Worm (Caenorhabditis elegans): ENCODE measurements around the gene F46H5.11.

Gene F46H5.11

ce11 chrX:7318639-7319038, 46.8 kb upstream of the F46H5.11 start, which contains the start of gene spp-4:
TSS of gene spp-4 (minus strand) at chrX:7318756.
- TF ChIP-seq ztf-28 (GFP tag; IDR thresholded peaks at IDR 0.05) (no peak), snpc-1.1 (tag; optimal IDR thresholded peaks at IDR 0.05; ENCODE audit: insufficient read depth) (no peak), ekl-4 (GFP tag; IDR thresholded peaks at IDR 0.05) (no peak), K12H6.12 (tag; optimal IDR thresholded peaks at IDR 0.05) (no peak), rcor-1 (GFP tag; IDR thresholded peaks at IDR 0.05) (no peak), lin-26 (GFP tag; IDR thresholded peaks at IDR 0.05) (no peak), hlh-26 (GFP tag; conservative IDR thresholded peaks at IDR 0.05) (no peak), repo-1 (tag; optimal IDR thresholded peaks at IDR 0.05) (no peak), Y67H2A.10 (GFP tag; conservative IDR thresholded peaks at IDR 0.05) (no peak), ztf-25 (GFP tag; IDR thresholded peaks at IDR 0.05) (no peak), F49E8.2 (tag; optimal IDR thresholded peaks at IDR 0.05; ENCODE audit: insufficient read depth) (no peak), lin-40 (tag; optimal IDR thresholded peaks at IDR 0.05) (no peak)

- TF ChIP-seq Y53G8AR.9 (GFP tag; conservative IDR thresholded peaks at IDR 0.05), result peak; percentile 79
- TF ChIP-seq cebp-2 (GFP tag; IDR thresholded peaks at IDR 0.05), result 0 out of 2 replicates have a peak, but pooled peaks have one; percentile 24
- peak; percentile 74 for TF ChIP-seq nhr-80 (tag; optimal IDR thresholded peaks at IDR 0.05)
- no peak for TF ChIP-seq nhr-120 (GFP tag; IDR thresholded peaks at IDR 0.05)
- TF ChIP-seq egl-44 (GFP tag; IDR thresholded peaks at IDR 0.05), result 0 out of 2 replicates have a peak, but pooled peaks have one; percentile 21
- TF ChIP-seq Y56A3A.18 (GFP tag; IDR thresholded peaks at IDR 0.05), result no peak
- no peak for TF ChIP-seq madf-6 (GFP tag; IDR thresholded peaks at IDR 0.05)
- TF ChIP-seq cebp-1 (GFP tag; IDR thresholded peaks at IDR 0.05), result no peak
- TF ChIP-seq cebp-1 (tag; optimal IDR thresholded peaks at IDR 0.05), result peak; percentile 24
- TF ChIP-seq F52B5.7 (tag; optimal IDR thresholded peaks at IDR 0.05), result no peak
- no peak for TF ChIP-seq ceh-27 (GFP tag; optimal IDR thresholded peaks at IDR 0.05)
- no peak for TF ChIP-seq tbp1 (GFP tag; optimal IDR thresholded peaks at IDR 0.05)
- no peak for TF ChIP-seq snpc-4 (GFP tag; optimal IDR thresholded peaks at IDR 0.05)
- TF ChIP-seq snpc-4 (tag; optimal IDR thresholded peaks at IDR 0.05), result no peak
- no peak for TF ChIP-seq F37B4.10 (GFP tag; IDR thresholded peaks at IDR 0.05)
- peak; percentile 80 for TF ChIP-seq nfyb-1 (GFP tag; IDR thresholded peaks at IDR 0.05)
- TF ChIP-seq B0336.3 (GFP tag; IDR thresholded peaks at IDR 0.05), result peak; percentile 35; the same call in 1 of the 2 replicates
- TF ChIP-seq atf-7 (tag; optimal IDR thresholded peaks at IDR 0.05), result peak; percentile 49
- no peak for TF ChIP-seq ceh-40 (GFP tag; IDR thresholded peaks at IDR 0.05)
- TF ChIP-seq mcd-1 (GFP tag; IDR thresholded peaks at IDR 0.05), result 0 out of 2 replicates have a peak, but pooled peaks have one; percentile 16
- 0 out of 2 replicates have a peak, but pooled peaks have one; percentile 6 for TF ChIP-seq hmg-1.2 (GFP tag; IDR thresholded peaks at IDR 0.05)
- no peak for TF ChIP-seq let-526 (GFP tag; IDR thresholded peaks at IDR 0.05)
- no peak for TF ChIP-seq xnd-1 (tag; optimal IDR thresholded peaks at IDR 0.05)
- TF ChIP-seq ZK185.1 (tag; optimal IDR thresholded peaks at IDR 0.05; ENCODE audit: poor library complexity, severe bottlenecking), result peak; percentile 3
- TF ChIP-seq lin-54 (GFP tag; optimal IDR thresholded peaks at IDR 0.05), result peak; percentile 24
These were observed 44.9 kb upstream of the F46H5.11 start, which contains the start of the genes spp-2 and spp-6 for ce11 chrX:7316485-7317391. TSS of gene spp-2 (minus strand) at chrX:7316818. TSS of gene spp-6 (plus strand) at chrX:7317341.
